Worm (Caenorhabditis elegans): ENCODE measurements around the gene T04A8.8.

DNA sequence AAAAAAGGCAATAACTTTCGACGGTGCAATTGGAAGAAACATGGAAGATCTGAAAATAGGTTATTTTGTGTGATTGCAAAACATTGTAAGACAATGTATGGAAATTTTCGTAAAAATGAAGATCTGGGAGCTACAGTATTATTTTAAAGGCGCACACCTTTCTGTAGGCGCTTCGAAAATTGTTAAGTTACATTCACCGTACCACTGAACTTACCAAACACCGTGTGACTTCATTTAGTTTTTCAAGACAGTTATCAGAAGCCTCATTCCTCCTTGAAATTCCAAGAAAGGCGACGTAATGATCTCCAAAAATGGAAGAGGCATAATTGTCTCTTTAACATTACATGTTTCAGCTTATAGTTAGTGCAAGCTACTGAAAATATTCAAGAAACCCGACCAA, 39.9 kb upstream of the T04A8.8 start:
- TF ChIP-seq dao-5 (tag; optimal IDR thresholded peaks at IDR 0.05) (no peak), W03F9.2 (tag; optimal IDR thresholded peaks at IDR 0.05) (no peak)
